Worm (Caenorhabditis elegans): ENCODE results near the gene clec-242.

The clec-242 gene

DNA sequence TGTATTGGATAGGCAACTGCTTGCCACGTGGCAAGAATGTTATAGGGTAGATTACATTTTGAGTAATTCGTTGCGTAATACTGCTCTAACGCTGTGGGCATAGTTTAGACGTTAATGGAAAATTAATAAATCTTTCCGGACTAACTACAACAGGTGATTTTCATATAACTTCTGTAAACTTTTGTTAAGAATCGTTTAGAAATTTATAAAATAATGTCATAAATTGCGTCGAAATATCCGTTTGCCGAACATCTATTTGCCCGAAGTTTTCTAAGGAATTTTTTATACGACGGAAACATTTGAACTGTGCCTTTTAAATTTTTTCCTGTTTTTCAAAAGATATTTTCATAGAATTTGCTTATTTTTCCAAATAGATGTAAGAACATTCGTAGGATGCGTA is 19.2 kb downstream of the clec-242 start, which contains the start of gene srh-112:
TSS of gene srh-112 (minus strand) at position 101 of the 400 bp plus-strand sequence.
- TF ChIP-seq klf-2 (GFP tag; conservative IDR thresholded peaks at IDR 0.05) = no peak
- TF ChIP-seq flt-1 (GFP tag; IDR thresholded peaks at IDR 0.05) = no peak
- no peak for TF ChIP-seq ref-1 (GFP tag; conservative IDR thresholded peaks at IDR 0.05)
- no peak for TF ChIP-seq T22C8.4 (GFP tag; IDR thresholded peaks at IDR 0.05)
- TF ChIP-seq tab-1 (GFP tag; IDR thresholded peaks at IDR 0.05) = no peak
- TF ChIP-seq ztf-29 (GFP tag; IDR thresholded peaks at IDR 0.05) = no peak
- no peak for TF ChIP-seq ztf-23 (GFP tag; IDR thresholded peaks at IDR 0.05)

ce11 chrV:17225389-17225788 is 19.9 kb downstream of the clec-242 start, which contains the start of gene scl-25:
Gene scl-25 (plus strand): TSS chrV:17225689.
- TF ChIP-seq tab-1 (GFP tag; IDR thresholded peaks at IDR 0.05) = no peak
- TF ChIP-seq med-1 (GFP tag; optimal IDR thresholded peaks at IDR 0.05; ENCODE audit: insufficient read depth) = no peak
- no peak for TF ChIP-seq flt-1 (GFP tag; IDR thresholded peaks at IDR 0.05)
- no peak for TF ChIP-seq ref-1 (GFP tag; conservative IDR thresholded peaks at IDR 0.05)
- no peak for TF ChIP-seq ztf-23 (GFP tag; IDR thresholded peaks at IDR 0.05)
- TF ChIP-seq T22C8.4 (GFP tag; IDR thresholded peaks at IDR 0.05) = no peak
- TF ChIP-seq cog-1 (tag; optimal IDR thresholded peaks at IDR 0.05) = no peak
- no peak for TF ChIP-seq klf-2 (GFP tag; conservative IDR thresholded peaks at IDR 0.05)

ce11 chrV:17223305-17223704 is 22.0 kb downstream of the clec-242 start, which contains the start of gene srh-252:
Gene srh-252 (minus strand): TSS chrV:17223405.
- TF ChIP-seq tab-1 (GFP tag; IDR thresholded peaks at IDR 0.05) (no peak), klf-2 (GFP tag; conservative IDR thresholded peaks at IDR 0.05) (no peak), flt-1 (GFP tag; IDR thresholded peaks at IDR 0.05) (no peak), T22C8.4 (GFP tag; IDR thresholded peaks at IDR 0.05) (no peak), ztf-29 (GFP tag; IDR thresholded peaks at IDR 0.05) (no peak), cog-1 (tag; optimal IDR thresholded peaks at IDR 0.05) (no peak), ztf-23 (GFP tag; IDR thresholded peaks at IDR 0.05) (no peak), med-1 (GFP tag; optimal IDR thresholded peaks at IDR 0.05; ENCODE audit: insufficient read depth) (no peak), ref-1 (GFP tag; conservative IDR thresholded peaks at IDR 0.05) (no peak)

- no peak for TF ChIP-seq ref-1 (GFP tag; conservative IDR thresholded peaks at IDR 0.05)
- TF ChIP-seq med-1 (GFP tag; optimal IDR thresholded peaks at IDR 0.05; ENCODE audit: insufficient read depth) = no peak
- no peak for TF ChIP-seq klf-2 (GFP tag; conservative IDR thresholded peaks at IDR 0.05)
- no peak for TF ChIP-seq T22C8.4 (GFP tag; IDR thresholded peaks at IDR 0.05)
- no peak for TF ChIP-seq cog-1 (tag; optimal IDR thresholded peaks at IDR 0.05)
- TF ChIP-seq flt-1 (GFP tag; IDR thresholded peaks at IDR 0.05) = no peak
- TF ChIP-seq ztf-29 (GFP tag; IDR thresholded peaks at IDR 0.05) = no peak
Observed at ce11 chrV:17220345-17220744, 25.0 kb downstream of the clec-242 start, which contains the start of gene srh-109. Gene srh-109 (minus strand): TSS chrV:17220445.

- no peak for TF ChIP-seq tab-1 (GFP tag; IDR thresholded peaks at IDR 0.05)
- no peak for TF ChIP-seq ztf-23 (GFP tag; IDR thresholded peaks at IDR 0.05)
- no peak for TF ChIP-seq ref-1 (GFP tag; conservative IDR thresholded peaks at IDR 0.05)
- no peak for TF ChIP-seq klf-2 (GFP tag; conservative IDR thresholded peaks at IDR 0.05)
- TF ChIP-seq ztf-29 (GFP tag; IDR thresholded peaks at IDR 0.05) = no peak
- no peak for TF ChIP-seq cog-1 (tag; optimal IDR thresholded peaks at IDR 0.05)
- TF ChIP-seq flt-1 (GFP tag; IDR thresholded peaks at IDR 0.05) = no peak
- TF ChIP-seq med-1 (GFP tag; optimal IDR thresholded peaks at IDR 0.05; ENCODE audit: insufficient read depth) = no peak
- no peak for TF ChIP-seq T22C8.4 (GFP tag; IDR thresholded peaks at IDR 0.05)
Observed at ce11 chrV:17217690-17218089, 27.6 kb downstream of the clec-242 start, which contains the start of gene srbc-62. Gene srbc-62 (plus strand): TSS chrV:17217990.

- no peak for TF ChIP-seq klf-2 (GFP tag; conservative IDR thresholded peaks at IDR 0.05)
- TF ChIP-seq tab-1 (GFP tag; IDR thresholded peaks at IDR 0.05) = no peak
- TF ChIP-seq ztf-29 (GFP tag; IDR thresholded peaks at IDR 0.05) = no peak
- no peak for TF ChIP-seq cog-1 (tag; optimal IDR thresholded peaks at IDR 0.05)
- TF ChIP-seq med-1 (GFP tag; optimal IDR thresholded peaks at IDR 0.05; ENCODE audit: insufficient read depth) = no peak
- TF ChIP-seq ref-1 (GFP tag; conservative IDR thresholded peaks at IDR 0.05) = no peak
- TF ChIP-seq ztf-23 (GFP tag; IDR thresholded peaks at IDR 0.05) = no peak
- TF ChIP-seq T22C8.4 (GFP tag; IDR thresholded peaks at IDR 0.05) = no peak
- TF ChIP-seq flt-1 (GFP tag; IDR thresholded peaks at IDR 0.05) = no peak
Observed at ce11 chrV:17215602-17216001, 29.7 kb downstream of the clec-242 start.

- no peak for TF ChIP-seq flt-1 (GFP tag; IDR thresholded peaks at IDR 0.05)
- TF ChIP-seq klf-2 (GFP tag; conservative IDR thresholded peaks at IDR 0.05) = no peak
- TF ChIP-seq cog-1 (tag; optimal IDR thresholded peaks at IDR 0.05) = no peak
- no peak for TF ChIP-seq ztf-23 (GFP tag; IDR thresholded peaks at IDR 0.05)
- TF ChIP-seq tab-1 (GFP tag; IDR thresholded peaks at IDR 0.05) = no peak
- no peak for TF ChIP-seq T22C8.4 (GFP tag; IDR thresholded peaks at IDR 0.05)
- TF ChIP-seq ref-1 (GFP tag; conservative IDR thresholded peaks at IDR 0.05) = no peak
- TF ChIP-seq med-1 (GFP tag; optimal IDR thresholded peaks at IDR 0.05; ENCODE audit: insufficient read depth) = no peak
- no peak for TF ChIP-seq ztf-29 (GFP tag; IDR thresholded peaks at IDR 0.05)
Observed at ce11 chrV:17212743-17213142, 32.6 kb downstream of the clec-242 start, which contains the start of gene srh-113. Gene srh-113 (plus strand): TSS chrV:17213043.

- TF ChIP-seq ztf-23 (GFP tag; IDR thresholded peaks at IDR 0.05) = no peak
- TF ChIP-seq ref-1 (GFP tag; conservative IDR thresholded peaks at IDR 0.05) = no peak
- TF ChIP-seq ztf-29 (GFP tag; IDR thresholded peaks at IDR 0.05) = no peak
- no peak for TF ChIP-seq flt-1 (GFP tag; IDR thresholded peaks at IDR 0.05)
- TF ChIP-seq tab-1 (GFP tag; IDR thresholded peaks at IDR 0.05) = no peak
- no peak for TF ChIP-seq T22C8.4 (GFP tag; IDR thresholded peaks at IDR 0.05)
- no peak for TF ChIP-seq klf-2 (GFP tag; conservative IDR thresholded peaks at IDR 0.05)
- TF ChIP-seq med-1 (GFP tag; optimal IDR thresholded peaks at IDR 0.05; ENCODE audit: insufficient read depth) = no peak
- no peak for TF ChIP-seq cog-1 (tag; optimal IDR thresholded peaks at IDR 0.05)
Observed at ce11 chrV:17211989-17212731, 33.1 kb downstream of the clec-242 start, which contains the start of gene srh-236. Gene srh-236 (minus strand): TSS chrV:17212039.

- TF ChIP-seq ztf-23 (GFP tag; IDR thresholded peaks at IDR 0.05) (no peak), T22C8.4 (GFP tag; IDR thresholded peaks at IDR 0.05) (no peak), ref-1 (GFP tag; conservative IDR thresholded peaks at IDR 0.05) (no peak), tab-1 (GFP tag; IDR thresholded peaks at IDR 0.05) (no peak), ztf-29 (GFP tag; IDR thresholded peaks at IDR 0.05) (no peak), med-1 (GFP tag; optimal IDR thresholded peaks at IDR 0.05; ENCODE audit: insufficient read depth) (no peak), cog-1 (tag; optimal IDR thresholded peaks at IDR 0.05) (no peak), klf-2 (GFP tag; conservative IDR thresholded peaks at IDR 0.05) (no peak), flt-1 (GFP tag; IDR thresholded peaks at IDR 0.05) (no peak)
Observed at ce11 chrV:17208045-17208444, 37.3 kb downstream of the clec-242 start, which contains the start of gene Y68A4A.13. Gene Y68A4A.13 (minus strand): TSS chrV:17208145.
